Worm (Caenorhabditis elegans): ENCODE measurements around the gene F35F11.2.
A peak's percentile ranks its signal among the peaks of the same experiment; 100 is the strongest.

Gene F35F11.2

DNA sequence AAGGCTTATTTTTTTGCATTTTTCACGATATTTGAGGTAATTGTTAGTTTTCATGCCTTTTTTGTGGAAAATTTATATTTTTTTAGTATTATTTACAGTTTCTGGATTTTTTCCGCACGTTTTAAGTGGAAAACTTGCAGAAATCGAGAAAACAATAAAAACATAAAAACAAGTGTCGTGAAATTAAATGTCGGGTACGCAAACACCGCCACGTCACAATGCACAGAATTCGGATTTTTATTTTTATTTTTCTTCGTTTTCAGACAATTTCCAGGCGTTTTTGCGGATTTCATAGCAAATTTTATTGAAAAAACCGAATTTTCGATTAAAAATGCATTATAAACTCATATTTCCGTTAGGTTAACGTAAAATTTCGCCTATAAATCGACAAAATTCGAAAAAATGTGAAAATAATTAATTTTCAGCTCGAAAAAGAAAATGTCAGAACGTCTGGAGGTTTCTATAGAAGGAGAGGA, 45.7 kb downstream of the F35F11.2 start, which contains the start of gene C35B1.2:
Gene C35B1.2, plus strand, starts transcription at position 426 of the 476 bp plus-strand sequence.
- TF ChIP-seq swsn-7 (tag; optimal IDR thresholded peaks at IDR 0.05), result peak; percentile 24
- peak; percentile 31 to 55 for TF ChIP-seq efl-1 (optimal IDR thresholded peaks at IDR 0.05)
- TF ChIP-seq efl-1 (GFP tag; optimal IDR thresholded peaks at IDR 0.05 in 1 of 2), result peak; percentile 36 to 88
- TF ChIP-seq Y116A8C.19 (tag; optimal IDR thresholded peaks at IDR 0.05; ENCODE audit: borderline replicate concordance), result no peak
- peak; percentile 29 for TF ChIP-seq xbp-1 (tag; optimal IDR thresholded peaks at IDR 0.05)
- TF ChIP-seq hpl-2 (GFP tag; optimal IDR thresholded peaks at IDR 0.05), result no peak
- TF ChIP-seq ces-1 (GFP tag; optimal IDR thresholded peaks at IDR 0.05), result no peak
- no peak for TF ChIP-seq C16A3.4 (tag; optimal IDR thresholded peaks at IDR 0.05)
- TF ChIP-seq lsy-2 (tag; optimal IDR thresholded peaks at IDR 0.05), result peak; percentile 43 to 48
- TF ChIP-seq zag-1 (tag; optimal IDR thresholded peaks at IDR 0.05), result no peak
- TF ChIP-seq mab-9 (GFP tag; IDR thresholded peaks at IDR 0.05), result no peak
- peak; percentile 29 for TF ChIP-seq dsc-1 (tag; optimal IDR thresholded peaks at IDR 0.05)
- no peak for TF ChIP-seq nhr-90 (tag; optimal IDR thresholded peaks at IDR 0.05; ENCODE audit: poor library complexity)
- TF ChIP-seq nhr-11 (tag; optimal IDR thresholded peaks at IDR 0.05), result no peak
- TF ChIP-seq lin-35 (GFP tag; optimal IDR thresholded peaks at IDR 0.05), result peak in 1 of 2 experiments; percentile 17
- no peak for TF ChIP-seq lir-3 (tag; optimal IDR thresholded peaks at IDR 0.05; ENCODE audit: poor library complexity)
- TF ChIP-seq unc-62 (GFP tag; optimal IDR thresholded peaks at IDR 0.05), result no peak
- peak; percentile 43 for TF ChIP-seq nhr-71 (tag; optimal IDR thresholded peaks at IDR 0.05)
- TF ChIP-seq snu-23 (GFP tag; optimal IDR thresholded peaks at IDR 0.05), result peak; percentile 41
- TF ChIP-seq ceh-90 (tag; optimal IDR thresholded peaks at IDR 0.05), result peak; percentile 24
- TF ChIP-seq tlp-1 (tag; optimal IDR thresholded peaks at IDR 0.05), result no peak
- peak; percentile 11 for TF ChIP-seq nhr-20 (tag; optimal IDR thresholded peaks at IDR 0.05)
- no peak for TF ChIP-seq grh-1 (GFP tag; IDR thresholded peaks at IDR 0.05)
- TF ChIP-seq nhr-84 (tag; optimal IDR thresholded peaks at IDR 0.05), result no peak
- peak; percentile 43 for TF ChIP-seq nhr-47 (tag; optimal IDR thresholded peaks at IDR 0.05)
- no peak for TF ChIP-seq ztf-4 (tag; optimal IDR thresholded peaks at IDR 0.05)
- TF ChIP-seq F16B12.6 (tag; optimal IDR thresholded peaks at IDR 0.05), result peak; percentile 86
- no peak for TF ChIP-seq ets-5 (GFP tag; IDR thresholded peaks at IDR 0.05)
- TF ChIP-seq aly-2 (tag; optimal IDR thresholded peaks at IDR 0.05), result no peak
- TF ChIP-seq mep-1 (tag; optimal IDR thresholded peaks at IDR 0.05), result peak; percentile 43
- TF ChIP-seq nhr-12 (tag; optimal IDR thresholded peaks at IDR 0.05), result no peak
- peak; percentile 2 to 57 (median 54) for TF ChIP-seq dpl-1 (GFP tag; optimal IDR thresholded peaks at IDR 0.05)
- peak; percentile 63 for TF ChIP-seq nhr-85 (tag)
- peak; percentile 28 for TF ChIP-seq lin-39 (tag; optimal IDR thresholded peaks at IDR 0.05)
- no peak for TF ChIP-seq elt-3 (tag; optimal IDR thresholded peaks at IDR 0.05)
- no peak for TF ChIP-seq ceh-63 (GFP tag; optimal IDR thresholded peaks at IDR 0.05)
- TF ChIP-seq C34B4.2 (tag; optimal IDR thresholded peaks at IDR 0.05), result no peak
